Worm (Caenorhabditis elegans) whole organism, dauer: ENCODE results near the gene T28C6.7.
"Not testable (repeated sequence)": the region's sequence is repeated elsewhere in the genome, so short reads cannot be mapped to it uniquely, and the experiment has no call there.

ENCODE experiments used
- unc-62 ChIP-seq: sonication (generic microtip); optimal IDR thresholded peaks from 2 replicates; lab custom pipeline; 2017; ENCODE audit warnings: missing biosample characterization, missing genetic modification reagents, missing genetic modification characterization

Gene T28C6.7

DNA sequence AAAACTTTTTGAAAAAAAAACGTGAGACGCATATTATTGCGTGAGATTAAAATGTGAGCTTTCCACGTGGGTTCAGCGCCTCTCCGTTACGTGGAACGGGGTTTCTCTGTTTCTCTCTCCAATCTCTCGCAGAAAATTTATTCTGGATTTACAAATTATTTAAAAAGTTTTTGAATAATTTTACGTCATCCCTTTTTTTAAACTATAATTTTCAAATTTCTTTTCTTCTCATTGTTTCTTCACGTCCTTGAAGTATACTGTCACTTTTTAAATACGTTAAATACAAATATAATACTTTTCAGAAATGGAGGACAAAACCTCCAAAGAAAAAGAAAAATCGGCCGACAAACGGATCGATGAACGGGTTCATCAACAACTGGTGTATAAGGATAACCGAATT lies at the start of gene T28C6.7:
Gene T28C6.7, plus strand, starts transcription at position 301 of the 400 bp plus-strand sequence.
- TF ChIP-seq unc-62 (GFP tag; lab: Kevin White, UChicago): no peak

DNA sequence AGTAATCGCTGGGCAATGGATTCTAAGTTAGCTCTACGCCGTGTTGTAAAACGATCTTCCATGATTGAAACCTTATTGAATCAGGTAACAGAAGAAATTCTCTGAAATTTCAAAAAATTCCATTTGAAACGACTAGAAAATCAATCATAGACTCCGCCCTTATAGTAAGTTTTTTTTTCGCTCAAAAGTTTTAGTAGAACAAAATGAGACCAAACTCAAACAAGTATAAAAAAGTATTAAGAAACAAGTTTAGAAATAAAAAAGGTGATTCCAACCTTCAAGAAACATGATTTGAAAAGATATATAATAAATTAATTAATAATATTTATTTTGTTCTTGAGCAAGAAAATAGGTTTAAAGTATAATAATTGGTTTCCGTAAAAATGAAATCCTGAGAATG lies 49.6 kb upstream of the T28C6.7 start, which contains the start of gene C33D9.6:
Gene C33D9.6, minus strand, starts transcription at position 101 of the 400 bp plus-strand sequence.
- TF ChIP-seq unc-62 (GFP tag; lab: Kevin White, UChicago): no peak

DNA sequence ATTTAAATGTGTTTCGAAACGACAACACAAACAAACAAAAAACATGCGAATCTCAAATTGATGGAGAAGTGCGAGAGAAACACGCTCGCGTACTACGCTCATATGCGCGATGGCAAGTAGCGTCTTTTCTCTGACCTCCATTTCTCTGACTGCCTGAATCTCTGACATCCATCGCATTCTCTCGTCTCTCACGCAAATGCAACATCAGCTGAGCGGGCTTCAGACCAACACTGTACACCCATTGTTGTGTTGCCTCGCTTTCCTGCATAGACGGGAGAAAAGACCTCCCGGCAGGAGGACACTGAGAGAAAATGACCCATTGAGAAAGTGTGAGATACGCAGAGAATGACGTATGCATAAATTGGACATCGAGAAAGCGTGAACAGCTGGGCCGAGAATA lies 45.4 kb upstream of the T28C6.7 start:
- TF ChIP-seq unc-62 (GFP tag; lab: Kevin White, UChicago): no peak

DNA sequence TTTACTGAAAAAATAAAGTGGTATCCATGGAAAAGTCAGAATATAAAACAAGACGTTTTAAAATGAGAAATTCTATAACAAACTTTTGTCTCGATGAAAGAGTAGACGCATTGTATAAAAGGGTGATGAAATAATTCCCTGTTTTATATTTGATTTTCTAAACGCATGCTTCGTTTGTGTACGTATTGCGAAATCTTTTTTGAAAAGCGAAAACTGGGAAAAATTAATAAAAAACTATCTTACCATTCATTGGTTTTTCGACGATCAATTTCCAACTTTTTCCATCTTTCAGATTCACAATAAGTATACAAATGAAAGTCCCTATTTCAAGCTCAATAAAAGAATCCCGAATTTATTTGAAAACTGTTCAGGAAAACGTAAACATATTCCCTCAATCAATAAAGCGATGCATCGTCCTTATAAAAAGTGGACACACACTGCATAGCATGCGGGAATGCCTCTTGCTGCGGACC lies 42.7 kb upstream of the T28C6.7 start, which contains the start of gene C33D9.13:
Gene C33D9.13, minus strand, starts transcription at position 423 of the 473 bp plus-strand sequence.
- TF ChIP-seq unc-62 (GFP tag; lab: Kevin White, UChicago): no peak

DNA sequence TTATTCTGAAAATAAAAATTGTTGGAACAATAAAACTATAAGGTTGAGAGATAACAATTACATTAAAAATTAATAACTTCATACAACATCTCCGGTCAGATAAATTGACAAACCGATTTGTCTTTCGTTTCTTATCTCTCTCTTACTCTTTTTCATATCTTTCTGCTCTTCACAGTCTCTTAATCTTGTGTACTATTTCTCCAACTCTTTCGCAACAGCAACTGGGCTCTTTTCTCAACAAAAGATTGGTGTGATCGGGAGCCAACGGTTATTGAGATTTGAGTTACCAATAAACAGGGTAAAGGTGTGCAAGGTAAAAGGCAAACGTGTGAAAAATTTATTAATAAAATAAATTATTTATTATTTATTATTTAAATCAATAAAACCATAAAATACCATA lies 40.9 kb upstream of the T28C6.7 start, which contains the start of gene C33D9.8:
Gene C33D9.8, minus strand, starts transcription at position 99 of the 400 bp plus-strand sequence.
- TF ChIP-seq unc-62 (GFP tag; lab: Kevin White, UChicago): no peak

DNA sequence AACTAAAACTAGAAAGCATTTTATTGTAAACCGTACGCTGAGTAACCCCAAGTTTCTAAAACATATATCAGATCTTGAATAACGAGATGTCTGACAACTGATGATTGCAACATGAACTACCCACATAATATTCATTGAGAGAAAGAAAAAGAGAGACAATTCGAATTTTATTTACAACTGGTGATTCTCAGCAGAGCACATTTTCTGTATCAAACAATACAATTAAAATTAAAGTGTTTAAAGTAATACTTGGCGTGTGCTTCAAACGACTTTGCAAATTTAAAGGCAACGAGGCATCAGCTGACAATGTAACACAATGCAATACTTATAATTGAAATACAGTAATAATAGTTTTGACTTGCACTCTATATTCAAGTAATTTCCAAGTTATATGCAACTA lies 39.6 kb upstream of the T28C6.7 start, which contains the start of gene C33D9.10:
Gene C33D9.10, minus strand, starts transcription at position 101 of the 400 bp plus-strand sequence.
- TF ChIP-seq unc-62 (GFP tag; lab: Kevin White, UChicago): not testable (repeated sequence)

DNA sequence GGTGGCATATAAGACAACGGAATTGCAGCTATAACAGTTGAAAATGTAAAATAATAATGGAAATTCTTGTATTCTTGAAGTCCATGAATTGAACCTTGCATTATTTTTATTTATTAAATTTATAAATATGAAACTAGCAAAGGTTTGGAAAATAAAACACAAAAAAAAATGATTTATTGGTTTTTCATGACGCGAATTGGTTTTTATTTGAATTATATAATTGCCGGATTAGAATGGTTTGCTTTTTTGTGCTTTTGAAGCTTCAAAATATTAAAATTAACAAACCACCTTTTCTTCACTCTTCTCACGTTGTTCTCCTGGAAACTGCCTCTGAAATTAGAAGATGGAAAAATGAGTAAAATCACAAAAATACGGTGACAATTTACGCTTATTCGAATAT lies 37.5 kb upstream of the T28C6.7 start, which contains the start of gene sru-35:
Gene sru-35, minus strand, starts transcription at position 101 of the 400 bp plus-strand sequence.
- no peak for TF ChIP-seq unc-62 (GFP tag; lab: Kevin White, UChicago)

DNA sequence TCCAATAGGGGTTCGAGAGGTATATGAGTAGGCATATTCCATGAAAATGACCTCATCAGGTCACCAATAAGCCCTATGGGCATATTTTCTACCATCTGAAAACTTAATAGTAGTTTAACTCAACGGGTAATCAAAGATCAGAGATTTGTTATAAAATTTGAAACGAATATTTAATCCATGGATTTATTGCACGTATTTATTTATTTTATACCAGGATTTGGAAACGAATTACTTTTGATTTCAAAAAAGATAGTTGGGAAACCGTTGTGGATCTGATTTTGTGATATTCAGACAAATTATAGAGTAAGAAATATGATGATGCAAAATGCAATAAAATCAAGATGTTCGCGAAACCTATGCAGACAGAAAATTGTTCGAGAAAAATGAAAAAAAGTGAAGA lies 34.8 kb upstream of the T28C6.7 start, which contains the start of gene C33D9.3:
Gene C33D9.3, minus strand, starts transcription at position 101 of the 400 bp plus-strand sequence.
- TF ChIP-seq unc-62 (GFP tag; lab: Kevin White, UChicago): no peak

DNA sequence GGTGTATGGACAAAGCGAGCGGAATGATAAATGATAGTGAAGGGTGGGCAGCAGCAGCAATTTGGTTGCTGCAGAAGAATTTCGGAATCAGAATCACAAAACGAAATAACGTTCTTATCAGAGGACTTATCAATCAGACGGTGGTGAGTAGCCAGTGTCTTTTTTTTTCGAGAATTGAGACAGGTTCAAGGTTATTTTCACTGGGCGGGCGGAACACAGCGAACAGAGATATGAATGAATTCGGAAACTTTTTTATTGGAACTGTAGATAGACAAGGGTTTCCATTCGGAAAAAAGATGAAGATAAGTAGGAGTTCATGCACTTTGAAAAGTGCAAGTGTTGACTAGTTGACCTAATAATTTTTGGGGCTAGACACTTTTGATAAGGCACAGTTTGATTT lies 34.4 kb upstream of the T28C6.7 start:
- TF ChIP-seq unc-62 (GFP tag; lab: Kevin White, UChicago): no peak

DNA sequence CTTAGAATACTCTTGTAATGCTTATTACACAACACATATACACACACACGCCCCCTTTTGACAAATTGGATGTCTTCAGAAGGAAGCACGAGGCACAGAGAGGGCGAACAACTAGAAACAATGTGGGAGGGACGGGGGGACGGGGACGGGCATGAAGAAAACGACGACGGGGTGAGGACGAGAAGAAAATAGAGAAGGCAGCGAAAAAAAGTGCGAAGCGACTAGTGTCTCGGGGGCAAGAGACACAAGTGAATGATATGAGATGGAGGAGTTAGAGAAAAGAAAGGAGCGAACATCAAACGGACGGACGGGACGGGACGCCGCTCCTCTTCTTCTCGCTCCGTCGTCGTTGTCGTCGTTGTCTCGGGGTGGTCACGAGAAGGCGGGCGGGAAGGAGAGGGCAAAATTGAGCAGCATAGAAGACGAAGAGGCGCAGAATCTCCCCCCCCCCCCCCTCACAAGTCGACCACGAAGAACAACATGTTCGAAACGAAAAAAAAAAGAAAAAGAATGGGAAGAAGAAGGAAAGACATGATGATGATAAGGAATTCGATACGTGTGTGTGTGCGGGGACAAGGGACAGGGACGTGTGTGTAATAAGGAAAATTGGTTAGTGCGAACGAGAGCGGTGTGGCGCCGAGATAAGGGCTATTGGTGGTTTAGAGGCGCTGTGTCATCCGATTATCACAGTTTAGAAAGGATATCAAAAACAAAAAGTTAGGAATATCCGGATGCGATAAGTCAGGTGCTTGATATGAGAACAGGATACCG lies 32.5 kb upstream of the T28C6.7 start:
- no peak for TF ChIP-seq unc-62 (GFP tag; lab: Kevin White, UChicago)

DNA sequence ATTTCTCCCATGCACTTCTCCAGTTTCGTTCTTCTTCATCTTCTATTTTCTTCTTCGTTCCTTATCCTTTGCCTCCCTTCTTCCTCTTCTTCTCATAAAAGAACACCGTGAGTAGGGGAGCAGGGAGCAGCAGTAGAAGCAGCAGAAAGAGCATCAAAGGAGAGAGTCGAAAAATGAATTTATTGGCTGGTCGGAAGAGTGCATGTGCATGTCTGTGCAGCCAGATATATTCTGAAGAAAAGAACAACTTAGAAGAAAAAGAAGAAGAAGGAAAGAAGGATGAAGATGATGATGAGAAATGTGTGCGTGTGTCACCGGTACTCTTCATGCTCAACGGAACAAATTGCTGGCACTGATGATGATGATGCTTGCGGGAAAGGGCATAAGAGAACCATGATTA lies 31.4 kb upstream of the T28C6.7 start:
- no peak for TF ChIP-seq unc-62 (GFP tag; lab: Kevin White, UChicago)

DNA sequence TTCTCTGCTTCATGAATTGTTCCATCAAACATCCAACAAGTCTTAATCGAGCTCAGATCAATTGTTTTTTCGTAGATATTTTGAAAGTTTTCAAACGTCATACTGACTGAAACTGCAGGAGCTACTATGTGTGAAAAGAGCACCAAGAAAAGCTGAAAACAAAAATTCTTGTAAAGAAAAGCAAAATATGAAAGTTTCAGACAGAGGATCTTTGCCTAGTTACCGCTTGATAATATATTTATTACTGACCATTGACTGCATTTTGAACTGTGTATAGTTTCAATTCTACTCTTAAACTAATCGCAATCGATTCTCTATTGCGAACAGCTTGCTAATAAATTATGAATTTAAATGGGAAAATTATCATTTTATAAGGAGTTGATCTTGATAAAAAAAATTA lies 29.3 kb upstream of the T28C6.7 start, which contains the start of gene clec-182:
Gene clec-182, minus strand, starts transcription at position 101 of the 400 bp plus-strand sequence.
- TF ChIP-seq unc-62 (GFP tag; lab: Kevin White, UChicago): no peak

DNA sequence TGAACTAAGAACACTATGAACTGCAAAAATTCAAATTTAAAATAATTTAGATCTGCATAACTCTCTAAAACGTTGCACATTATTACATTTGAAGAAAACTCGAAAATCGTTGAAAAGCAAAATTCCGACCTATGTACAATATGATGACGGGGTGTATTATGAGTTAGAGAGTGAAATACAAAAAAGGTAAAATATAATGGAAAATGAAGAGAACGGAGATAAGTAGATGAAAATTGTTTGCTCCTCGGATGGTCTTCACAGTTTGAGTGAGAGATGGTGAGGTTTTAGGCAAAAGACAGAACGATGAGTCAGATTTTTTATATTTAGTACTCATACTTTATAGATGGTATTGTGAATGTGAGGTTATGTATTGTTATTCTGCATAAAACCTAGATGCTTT lies 20.3 kb upstream of the T28C6.7 start:
- no peak for TF ChIP-seq unc-62 (GFP tag; lab: Kevin White, UChicago)

DNA sequence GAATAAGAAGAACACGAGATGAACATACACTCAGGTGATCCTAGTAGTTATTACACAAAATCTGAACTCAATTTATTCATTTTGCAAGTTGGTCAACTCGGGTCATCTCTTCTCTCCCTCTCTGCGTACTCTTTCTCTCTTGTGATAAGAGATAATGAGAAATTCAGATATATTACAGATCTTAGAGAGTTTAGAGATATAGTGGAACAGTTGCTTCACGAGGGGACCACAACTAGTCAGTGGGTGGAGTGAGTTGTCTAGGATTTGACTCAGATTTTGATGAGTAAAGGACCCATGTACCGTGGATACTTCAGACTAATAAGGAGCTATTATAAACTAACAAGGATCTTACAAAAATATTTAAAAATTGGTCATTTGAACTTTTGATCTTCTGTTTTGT lies 14.0 kb upstream of the T28C6.7 start, which contains the start of gene exc-5:
Gene exc-5, minus strand, starts transcription at position 57 of the 400 bp plus-strand sequence.
- TF ChIP-seq unc-62 (GFP tag; lab: Kevin White, UChicago): no peak

DNA sequence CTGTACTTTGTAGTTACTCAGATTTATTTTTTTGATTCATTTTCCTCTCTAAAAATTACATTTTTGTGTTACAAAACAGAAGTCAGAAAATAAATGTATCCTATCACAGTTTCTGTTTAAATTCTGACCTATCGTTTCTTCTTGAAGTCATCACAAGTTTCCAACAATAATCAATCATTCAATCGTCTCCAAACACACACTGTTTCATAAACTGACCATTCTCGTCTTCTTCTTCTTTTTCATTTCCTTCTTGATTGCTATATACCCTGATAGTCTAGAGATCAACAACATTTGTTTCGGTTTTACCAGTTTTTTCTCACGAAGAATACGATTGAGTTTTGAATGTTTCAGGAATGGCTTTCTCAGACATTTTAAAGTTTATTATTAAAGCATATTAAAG lies 12.4 kb upstream of the T28C6.7 start:
- no peak for TF ChIP-seq unc-62 (GFP tag; lab: Kevin White, UChicago)

DNA sequence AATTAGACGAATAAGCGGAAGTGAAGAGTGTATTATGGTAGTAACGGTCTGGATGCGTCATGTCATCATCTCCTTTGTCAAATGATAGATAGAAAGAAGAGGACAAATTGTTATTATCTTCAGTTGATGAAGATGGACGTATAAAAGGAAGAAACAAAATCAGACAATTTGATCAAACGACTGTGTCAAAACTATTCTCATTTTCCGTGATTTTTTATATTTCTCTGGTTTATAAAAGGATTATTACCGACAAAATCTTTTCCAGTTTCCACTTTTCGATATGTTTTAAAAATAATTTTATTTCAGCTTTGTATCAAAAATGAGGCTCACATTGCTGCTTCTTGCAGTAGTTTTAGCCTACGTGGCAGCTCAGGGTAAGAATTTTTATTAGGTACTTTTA lies 11.6 kb upstream of the T28C6.7 start, which contains the start of gene grsp-2:
Gene grsp-2, plus strand, starts transcription at position 301 of the 400 bp plus-strand sequence.
- TF ChIP-seq unc-62 (GFP tag; lab: Kevin White, UChicago): no peak
